Worm (Caenorhabditis elegans): ENCODE measurements around the gene F35C11.7.

ce11 chrII:8223422-8223821 lies 32.7 kb upstream of the F35C11.7 start:
- TF ChIP-seq snpc-4 (tag; optimal IDR thresholded peaks at IDR 0.05) (no peak), ZK546.5 (tag; optimal IDR thresholded peaks at IDR 0.05) (no peak), nhr-11 (tag; optimal IDR thresholded peaks at IDR 0.05) (no peak), lin-39 (tag; optimal IDR thresholded peaks at IDR 0.05) (no peak), elt-3 (tag; optimal IDR thresholded peaks at IDR 0.05) (no peak), ztf-11 (tag; optimal IDR thresholded peaks at IDR 0.05) (no peak), unc-55 (GFP tag; optimal IDR thresholded peaks at IDR 0.05) (no peak), ztf-4 (tag; optimal IDR thresholded peaks at IDR 0.05) (no peak), unc-62 (GFP tag; optimal IDR thresholded peaks at IDR 0.05) (no peak)

Measured in whole organism, L2 larva.